Fruit fly (Drosophila melanogaster): ENCODE data around the gene RNaseX25.

Gene RNaseX25

DNA sequence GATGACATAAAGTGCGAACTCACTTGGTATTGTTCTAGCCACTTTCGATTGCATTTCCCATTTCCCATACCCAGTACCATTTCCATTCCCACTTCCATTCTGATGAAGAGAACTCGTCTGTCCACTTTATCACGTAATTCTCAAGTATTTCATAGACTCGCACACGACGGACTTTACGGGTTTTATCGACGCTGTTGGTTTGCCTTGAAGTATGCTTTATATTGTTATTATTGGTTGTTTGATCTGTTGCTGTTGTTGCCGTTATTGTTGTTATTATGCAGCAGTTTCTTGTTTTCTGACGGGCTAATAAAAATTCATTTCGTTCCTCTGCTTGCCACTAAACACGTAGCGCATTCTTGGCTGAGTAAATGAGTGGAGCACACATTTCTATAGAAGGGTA lies 17.8 kb upstream of the RNaseX25 start:
- TF ChIP-seq CG14711 (tag; optimal IDR thresholded peaks at IDR 0.05), result no peak
- no peak for TF ChIP-seq CG7045 (GFP tag; optimal IDR thresholded peaks at IDR 0.05)
- TF ChIP-seq pad (GFP tag; optimal IDR thresholded peaks at IDR 0.05), result no peak
- TF ChIP-seq Mnt (GFP tag; optimal IDR thresholded peaks at IDR 0.05), result no peak
- TF ChIP-seq bab1 (GFP tag; optimal IDR thresholded peaks at IDR 0.05), result no peak
- no peak for TF ChIP-seq CG11617 (GFP tag; optimal IDR thresholded peaks at IDR 0.05)
- no peak for TF ChIP-seq cic (GFP tag; optimal IDR thresholded peaks at IDR 0.05)
- TF ChIP-seq ovo (GFP tag; optimal IDR thresholded peaks at IDR 0.05), result no peak
- TF ChIP-seq Hr96 (GFP tag; optimal IDR thresholded peaks at IDR 0.05), result no peak
- no peak for TF ChIP-seq CG5204 (GFP tag; optimal IDR thresholded peaks at IDR 0.05)
- no peak for TF ChIP-seq CG12768 (GFP tag; optimal IDR thresholded peaks at IDR 0.05)
- TF ChIP-seq Clk (GFP tag; optimal IDR thresholded peaks at IDR 0.05), result no peak
- no peak for TF ChIP-seq cnc (optimal IDR thresholded peaks at IDR 0.05)

DNA sequence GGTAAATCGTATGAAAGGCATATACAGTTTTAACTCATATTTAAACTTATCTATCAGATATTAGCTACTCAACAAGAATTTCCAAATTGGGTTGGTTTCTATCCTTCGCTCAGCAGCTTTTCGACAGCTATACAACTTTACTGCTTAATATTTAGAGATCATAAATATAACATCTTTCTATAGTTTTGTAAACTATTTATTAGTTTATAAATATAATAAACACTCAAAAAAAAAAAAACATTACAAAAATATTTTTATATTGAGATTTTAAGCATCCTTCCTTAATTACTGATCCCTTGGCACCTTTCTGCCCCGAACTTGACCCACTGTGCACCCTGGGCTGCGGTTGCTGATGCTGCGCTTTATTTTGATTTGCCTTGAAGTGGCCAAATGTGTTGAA lies 17.4 kb upstream of the RNaseX25 start:
- TF ChIP-seq CG1620 (GFP tag; optimal IDR thresholded peaks at IDR 0.05), result no peak
- TF ChIP-seq CG7101 (tag; optimal IDR thresholded peaks at IDR 0.05), result no peak
- peak; percentile 45 for TF ChIP-seq kay (GFP tag; ENCODE audit: borderline replicate concordance)
- no peak for TF ChIP-seq Crg-1 (GFP tag; optimal IDR thresholded peaks at IDR 0.05)

DNA sequence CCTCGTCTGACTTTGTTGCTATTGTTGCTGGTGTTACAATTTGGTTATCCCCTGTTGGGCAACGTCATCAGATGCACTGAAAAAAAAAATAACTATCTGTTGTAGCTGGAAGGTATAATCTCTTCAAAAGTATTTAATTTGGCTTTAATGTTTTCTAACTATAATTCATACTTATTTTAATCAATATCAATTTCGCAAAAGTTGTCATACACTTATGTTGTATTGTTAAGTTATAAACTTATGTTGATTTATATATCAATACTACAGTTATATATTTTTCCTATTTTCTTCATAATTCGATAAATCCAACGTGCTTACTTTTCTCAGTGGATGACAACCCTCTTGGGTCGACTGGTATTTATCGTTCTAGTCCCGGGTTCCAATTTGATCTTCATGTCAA lies 16.7 kb upstream of the RNaseX25 start:
- no peak for TF ChIP-seq CG14711 (tag; optimal IDR thresholded peaks at IDR 0.05)
- no peak for TF ChIP-seq Hr96 (GFP tag; optimal IDR thresholded peaks at IDR 0.05)

DNA sequence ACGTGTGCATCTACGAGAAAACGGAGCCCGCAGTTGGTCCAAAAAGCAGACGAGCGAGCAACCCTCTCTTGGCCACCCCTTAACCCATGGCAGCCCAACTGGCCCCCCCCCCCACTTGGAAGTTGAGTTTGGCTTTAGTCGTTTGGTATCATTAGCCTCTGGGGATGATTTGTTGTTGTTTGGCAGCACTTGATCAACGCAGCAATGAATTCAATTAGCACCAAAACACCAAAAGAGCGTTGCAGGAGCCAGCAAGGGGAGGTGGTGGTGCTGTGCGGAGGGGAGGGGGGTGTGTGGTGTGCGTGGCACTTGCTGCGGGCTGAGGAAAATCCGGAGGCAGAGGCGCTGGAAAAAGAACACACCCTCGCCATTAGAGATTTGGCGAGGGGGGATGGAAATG lies 15.4 kb upstream of the RNaseX25 start:
- TF ChIP-seq kay (GFP tag; ENCODE audit: borderline replicate concordance), result no peak
- no peak for TF ChIP-seq CG33017 (tag; optimal IDR thresholded peaks at IDR 0.05)
- TF ChIP-seq Clk (GFP tag; optimal IDR thresholded peaks at IDR 0.05), result no peak
- TF ChIP-seq tj (GFP tag; optimal IDR thresholded peaks at IDR 0.05), result no peak
- TF ChIP-seq Mnt (GFP tag; optimal IDR thresholded peaks at IDR 0.05), result no peak

DNA sequence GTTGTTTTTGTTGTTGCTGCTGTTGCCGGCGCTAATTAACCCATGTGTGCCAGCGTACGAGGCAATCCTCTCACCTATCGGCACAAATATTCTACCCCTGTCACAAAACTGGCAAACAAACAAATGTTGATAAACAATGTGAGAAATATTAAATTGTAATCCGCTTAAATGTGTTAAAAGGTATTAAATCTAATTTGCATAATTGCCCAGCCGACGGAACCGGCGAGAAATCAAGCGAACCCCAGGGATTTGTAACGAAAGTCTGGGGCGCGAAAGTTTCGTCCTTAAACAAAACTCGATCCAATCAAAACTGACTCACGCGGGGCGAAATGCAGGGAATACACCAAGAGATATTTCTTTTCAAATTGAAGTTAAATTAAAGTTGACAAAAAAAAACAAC lies 13.7 kb upstream of the RNaseX25 start:
- TF ChIP-seq bab1 (GFP tag; optimal IDR thresholded peaks at IDR 0.05) (no peak), cnc (optimal IDR thresholded peaks at IDR 0.05) (no peak), CG11617 (GFP tag; optimal IDR thresholded peaks at IDR 0.05) (no peak), CG5204 (GFP tag; optimal IDR thresholded peaks at IDR 0.05) (no peak), CG1620 (GFP tag; optimal IDR thresholded peaks at IDR 0.05) (no peak), CG7045 (GFP tag; optimal IDR thresholded peaks at IDR 0.05) (no peak), ovo (GFP tag; optimal IDR thresholded peaks at IDR 0.05) (no peak), pad (GFP tag; optimal IDR thresholded peaks at IDR 0.05) (no peak), kay (GFP tag; ENCODE audit: borderline replicate concordance) (no peak), CG14711 (tag; optimal IDR thresholded peaks at IDR 0.05) (no peak), CG7101 (tag; optimal IDR thresholded peaks at IDR 0.05) (no peak), CG33017 (tag; optimal IDR thresholded peaks at IDR 0.05) (no peak), tj (GFP tag; optimal IDR thresholded peaks at IDR 0.05) (no peak), CG12768 (GFP tag; optimal IDR thresholded peaks at IDR 0.05) (no peak), Mnt (GFP tag; optimal IDR thresholded peaks at IDR 0.05) (no peak), cic (GFP tag; optimal IDR thresholded peaks at IDR 0.05) (no peak), Hr96 (GFP tag; optimal IDR thresholded peaks at IDR 0.05) (no peak)

DNA sequence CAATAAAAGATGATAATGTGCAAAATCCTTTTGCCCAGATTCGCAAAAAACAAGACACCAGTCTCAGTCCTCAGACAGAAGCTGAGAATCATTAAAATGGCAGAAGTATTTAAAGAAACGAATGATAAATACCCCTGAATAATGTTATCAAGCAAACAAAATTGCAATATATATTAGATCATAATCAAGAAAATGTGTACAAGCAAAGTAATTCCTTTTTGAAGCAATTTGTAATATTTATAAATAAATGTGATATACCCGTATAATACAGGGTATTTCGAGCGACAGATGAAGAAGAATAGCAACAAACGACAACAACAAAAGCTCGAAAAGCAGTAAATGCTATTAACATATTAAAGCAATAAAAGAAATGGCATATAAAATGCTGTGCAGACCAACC lies 12.3 kb upstream of the RNaseX25 start:
- TF ChIP-seq Crg-1 (GFP tag; optimal IDR thresholded peaks at IDR 0.05) (no peak), kay (GFP tag; ENCODE audit: borderline replicate concordance) (no peak), CG12768 (GFP tag; optimal IDR thresholded peaks at IDR 0.05) (no peak), CG33017 (tag; optimal IDR thresholded peaks at IDR 0.05) (no peak), cic (GFP tag; optimal IDR thresholded peaks at IDR 0.05) (no peak), ovo (GFP tag; optimal IDR thresholded peaks at IDR 0.05) (no peak), CG14711 (tag; optimal IDR thresholded peaks at IDR 0.05) (no peak), Hr96 (GFP tag; optimal IDR thresholded peaks at IDR 0.05) (no peak), CG5204 (GFP tag; optimal IDR thresholded peaks at IDR 0.05) (no peak), CG1620 (GFP tag; optimal IDR thresholded peaks at IDR 0.05) (no peak), CG7101 (tag; optimal IDR thresholded peaks at IDR 0.05) (no peak), tj (GFP tag; optimal IDR thresholded peaks at IDR 0.05) (no peak), pad (GFP tag; optimal IDR thresholded peaks at IDR 0.05) (no peak), bab1 (GFP tag; optimal IDR thresholded peaks at IDR 0.05) (no peak), cnc (optimal IDR thresholded peaks at IDR 0.05) (no peak), Mnt (GFP tag; optimal IDR thresholded peaks at IDR 0.05) (no peak), CG7045 (GFP tag; optimal IDR thresholded peaks at IDR 0.05) (no peak), toe (GFP tag; optimal IDR thresholded peaks at IDR 0.05) (no peak)

DNA sequence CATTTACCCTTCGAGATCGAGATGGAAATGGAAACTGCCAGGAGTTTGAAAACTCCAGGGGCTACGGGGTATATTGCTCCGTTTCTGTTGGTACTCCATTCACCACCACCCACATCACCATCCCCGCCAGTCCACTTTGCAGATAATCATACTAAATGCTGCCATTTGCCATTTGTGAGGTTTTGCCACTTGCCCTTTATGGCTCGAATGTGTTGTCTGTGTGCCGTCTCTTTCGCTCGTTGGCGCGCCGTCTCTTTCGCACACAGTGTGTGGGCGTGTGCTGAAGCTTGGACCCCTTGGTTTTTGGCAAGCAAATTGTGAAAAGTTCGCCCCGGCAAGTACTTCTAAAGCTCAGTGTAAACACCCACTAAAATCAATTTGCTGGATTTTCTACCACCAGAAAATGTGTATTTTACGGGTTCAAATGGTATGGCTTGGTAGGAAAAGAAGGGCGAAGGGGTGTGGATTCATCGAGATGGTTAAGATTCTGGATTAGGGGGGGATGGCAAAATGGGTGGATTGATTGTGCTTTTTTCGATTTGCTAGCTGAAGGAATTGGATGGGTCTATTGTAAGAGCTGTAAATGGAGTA lies 11.7 kb upstream of the RNaseX25 start:
- TF ChIP-seq Hr96 (GFP tag; optimal IDR thresholded peaks at IDR 0.05), result no peak
- TF ChIP-seq CG1620 (GFP tag; optimal IDR thresholded peaks at IDR 0.05), result no peak
- no peak for TF ChIP-seq Clk (GFP tag; optimal IDR thresholded peaks at IDR 0.05)
- TF ChIP-seq CG7045 (GFP tag; optimal IDR thresholded peaks at IDR 0.05), result no peak
- no peak for TF ChIP-seq kay (GFP tag; ENCODE audit: borderline replicate concordance)
- no peak for TF ChIP-seq CG12768 (GFP tag; optimal IDR thresholded peaks at IDR 0.05)
- TF ChIP-seq cnc (optimal IDR thresholded peaks at IDR 0.05), result no peak
- no peak for TF ChIP-seq Crg-1 (GFP tag; optimal IDR thresholded peaks at IDR 0.05)
- no peak for TF ChIP-seq tj (GFP tag; optimal IDR thresholded peaks at IDR 0.05)
- no peak for TF ChIP-seq CG33017 (tag; optimal IDR thresholded peaks at IDR 0.05)
- TF ChIP-seq CG5204 (GFP tag; optimal IDR thresholded peaks at IDR 0.05), result no peak
- no peak for TF ChIP-seq toe (GFP tag; optimal IDR thresholded peaks at IDR 0.05)
- TF ChIP-seq ovo (GFP tag; optimal IDR thresholded peaks at IDR 0.05), result no peak
- TF ChIP-seq bab1 (GFP tag; optimal IDR thresholded peaks at IDR 0.05), result no peak
- no peak for TF ChIP-seq pad (GFP tag; optimal IDR thresholded peaks at IDR 0.05)
- no peak for TF ChIP-seq CG11617 (GFP tag; optimal IDR thresholded peaks at IDR 0.05)
- TF ChIP-seq CG14711 (tag; optimal IDR thresholded peaks at IDR 0.05), result no peak
- no peak for TF ChIP-seq Mnt (GFP tag; optimal IDR thresholded peaks at IDR 0.05)
- TF ChIP-seq CG7101 (tag; optimal IDR thresholded peaks at IDR 0.05), result no peak
- no peak for TF ChIP-seq cic (GFP tag; optimal IDR thresholded peaks at IDR 0.05)
